Fruit fly (Drosophila melanogaster): ENCODE data around the gene gcm.

DNA sequence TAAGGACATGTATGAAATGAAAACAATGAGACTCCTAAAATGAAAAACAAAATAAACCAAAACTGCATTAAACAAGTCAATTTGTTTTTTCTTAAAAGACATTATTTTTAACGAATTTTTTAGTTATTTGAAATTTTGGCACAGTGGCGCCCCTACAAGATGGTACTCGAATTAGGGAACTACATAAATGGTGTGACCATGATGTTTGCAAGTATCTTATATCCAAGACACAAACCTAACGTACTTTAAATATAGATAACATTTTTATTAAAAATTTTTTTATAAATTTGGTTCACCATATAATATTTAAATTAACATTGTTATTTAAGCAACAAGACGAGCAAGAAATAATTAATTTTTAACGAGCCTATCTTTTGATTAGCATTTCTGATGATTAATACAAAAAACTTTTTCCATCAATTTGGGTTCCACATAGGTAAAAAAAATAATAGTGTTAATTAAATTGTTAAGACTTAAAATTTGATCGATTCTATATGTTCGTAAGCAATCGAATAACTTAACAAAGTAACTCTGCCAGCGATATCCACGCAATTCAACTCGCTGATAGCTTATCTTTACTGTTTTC, 41.5 kb downstream of the gcm start, which contains the start of gene CG17855:
- TF ChIP-seq h (optimal IDR thresholded peaks at IDR 0.05) (no peak), Myc (optimal IDR thresholded peaks at IDR 0.05) (no peak), insv (optimal IDR thresholded peaks at IDR 0.05) (no peak), ttk (optimal IDR thresholded peaks at IDR 0.05) (no peak), psq (optimal IDR thresholded peaks at IDR 0.05) (no peak), Sin3A (optimal IDR thresholded peaks at IDR 0.05) (no peak)

Measured in Kc167 (cell line).